Worm (Caenorhabditis elegans): Measurements from ENCODE around the gene mfsd-12.
A peak's percentile ranks its signal among the peaks of the same experiment; 100 is the strongest.

mfsd-12 gene

ce11 chrX:4698271-4698670 lies 30.4 kb downstream of the mfsd-12 start (continued):
- TF ChIP-seq nhr-25 (tag; optimal IDR thresholded peaks at IDR 0.05; ENCODE audit: borderline replicate concordance, insufficient read depth) (no peak), mdt-29 (GFP tag; IDR thresholded peaks at IDR 0.05) (no peak), vab-7 (GFP tag; IDR thresholded peaks at IDR 0.05) (no peak), madf-5 (GFP tag; IDR thresholded peaks at IDR 0.05) (0 out of 4 replicates have a peak, but pooled peaks of 1 of the 2 experiments have one; percentile 39), mes-2 (tag; optimal IDR thresholded peaks at IDR 0.05; ENCODE audit: poor library complexity, severe bottlenecking) (peak; percentile 14), nhr-102 (tag; optimal IDR thresholded peaks at IDR 0.05) (peak; percentile 47), zag-1 (tag; optimal IDR thresholded peaks at IDR 0.05) (no peak), nhr-28 (tag; optimal IDR thresholded peaks at IDR 0.05) (peak; percentile 71), dmd-9 (GFP tag; IDR thresholded peaks at IDR 0.05) (no peak), mdl-1 (tag; optimal IDR thresholded peaks at IDR 0.05) (peak in 1 of 2 experiments; percentile 15), nhr-42 (GFP tag; IDR thresholded peaks at IDR 0.05) (no peak), sdz-12 (GFP tag; optimal IDR thresholded peaks at IDR 0.05) (no peak), dmd-6 (GFP tag; IDR thresholded peaks at IDR 0.05) (peak; percentile 66)

ce11 chrX:4699411-4700050 lies 31.6 kb downstream of the mfsd-12 start, which contains the start of gene hyl-2:
TSS of gene hyl-2 (minus strand) at chrX:4699461.
- TF ChIP-seq duxl-1 (tag; optimal IDR thresholded peaks at IDR 0.05; ENCODE audit: poor library complexity) (no peak), T20F7.1 (GFP tag; optimal IDR thresholded peaks at IDR 0.05) (no peak), unc-62 (GFP tag; optimal IDR thresholded peaks at IDR 0.05 in 1 of 2) (peak in 1 of 2 experiments; percentile 82), unc-62 (tag; optimal IDR thresholded peaks at IDR 0.05) (no peak), nhr-28 (tag; optimal IDR thresholded peaks at IDR 0.05) (peak; percentile 5), spr-1 (tag; optimal IDR thresholded peaks at IDR 0.05) (no peak), lin-13 (GFP tag; optimal IDR thresholded peaks at IDR 0.05) (peak; percentile 7), dve-1 (tag; optimal IDR thresholded peaks at IDR 0.05; ENCODE audit: insufficient read depth) (no peak), D1046.2 (GFP tag; IDR thresholded peaks at IDR 0.05) (no peak), Y48G9A.11 (GFP tag; IDR thresholded peaks at IDR 0.05) (no peak), T26A8.4 (GFP tag; IDR thresholded peaks at IDR 0.05) (no peak), arid-1 (GFP tag; conservative IDR thresholded peaks at IDR 0.05) (no peak), hmg-1.1 (GFP tag; IDR thresholded peaks at IDR 0.05) (peak; percentile 30; the same call in 1 of the 2 replicates), snpc-1.2 (GFP tag; IDR thresholded peaks at IDR 0.05) (no peak), madf-5 (GFP tag; IDR thresholded peaks at IDR 0.05) (no peak), egl-43 (GFP tag; IDR thresholded peaks at IDR 0.05) (no peak), lin-15B (tag; optimal IDR thresholded peaks at IDR 0.05) (no peak), daf-16 (GFP tag; optimal IDR thresholded peaks at IDR 0.05) (no peak), daf-16 (tag; optimal IDR thresholded peaks at IDR 0.05) (no peak), F10B5.3 (tag; optimal IDR thresholded peaks at IDR 0.05) (no peak), ztf-11 (tag; optimal IDR thresholded peaks at IDR 0.05) (no peak), ceh-28 (tag; optimal IDR thresholded peaks at IDR 0.05) (no peak), lin-38 (GFP tag; IDR thresholded peaks at IDR 0.05) (peak; percentile 76), sdz-12 (GFP tag; optimal IDR thresholded peaks at IDR 0.05) (no peak), R02D3.7 (tag; optimal IDR thresholded peaks at IDR 0.05) (no peak), ceh-44 (GFP tag; IDR thresholded peaks at IDR 0.05) (no peak), lin-29 (GFP tag; IDR thresholded peaks at IDR 0.05) (no peak), php-3 (GFP tag; IDR thresholded peaks at IDR 0.05) (no peak), lsy-2 (tag; optimal IDR thresholded peaks at IDR 0.05) (peak in 1 of 2 experiments; percentile 54), F44E2.7 (GFP tag; IDR thresholded peaks at IDR 0.05) (no peak), hif-1 (tag; optimal IDR thresholded peaks at IDR 0.05) (no peak), nhr-11 (tag; optimal IDR thresholded peaks at IDR 0.05) (peak; percentile 10), nhr-237 (tag; optimal IDR thresholded peaks at IDR 0.05) (no peak), Y5F2A.4 (GFP tag; optimal IDR thresholded peaks at IDR 0.05) (no peak), mdl-1 (tag; optimal IDR thresholded peaks at IDR 0.05) (peak in 1 of 2 experiments; percentile 35), nhr-77 (tag; optimal IDR thresholded peaks at IDR 0.05) (no peak), nhr-76 (tag; optimal IDR thresholded peaks at IDR 0.05) (no peak), zfp-3 (GFP tag; conservative IDR thresholded peaks at IDR 0.05) (no peak), attf-4 (tag; optimal IDR thresholded peaks at IDR 0.05) (no peak)

Data from whole organism, L4 larva.